Fruit fly (Drosophila melanogaster): ENCODE data around the gene RagA-B.
A peak's percentile ranks its signal among the peaks of the same experiment; 100 is the strongest.

Gene RagA-B

DNA sequence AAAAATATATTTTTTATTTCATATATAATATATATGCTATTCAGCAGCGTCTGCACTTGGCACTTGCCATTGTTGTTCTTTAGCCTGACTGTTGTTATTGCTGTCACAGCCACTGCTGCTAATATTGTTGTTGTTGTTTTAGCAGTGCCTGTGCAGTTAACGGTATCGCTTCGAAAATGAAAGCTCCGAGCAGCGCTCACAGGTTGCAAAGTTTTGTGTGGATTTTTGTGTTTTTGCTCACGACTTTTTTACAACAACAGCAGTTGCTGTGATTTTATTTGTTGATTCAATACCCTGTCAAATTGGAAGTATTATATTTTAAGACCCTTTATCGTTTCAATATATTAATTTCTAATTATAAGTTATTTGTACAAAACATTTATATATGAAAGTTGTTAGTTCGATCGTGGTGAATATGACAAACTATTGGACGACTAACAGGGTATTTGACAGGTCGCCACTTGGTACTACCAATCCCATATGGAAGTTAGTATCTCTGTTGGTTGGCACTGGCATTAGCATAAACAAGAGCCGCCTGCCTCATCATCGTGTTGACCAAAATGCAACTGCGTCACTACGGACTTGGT, 20.3 kb downstream of the RagA-B start (continued):
- TF ChIP-seq CG32772 (GFP tag; IDR thresholded peaks at IDR 0.05) (peak; percentile 32; the same call in 1 of the 2 replicates), az2 (GFP tag; optimal IDR thresholded peaks at IDR 0.05) (peak; percentile 18), tin (GFP tag; optimal IDR thresholded peaks at IDR 0.05) (no peak), Bdp1 (GFP tag; optimal IDR thresholded peaks at IDR 0.05) (no peak), ase (GFP tag; IDR thresholded peaks at IDR 0.05) (no peak), unc-4 (GFP tag; IDR thresholded peaks at IDR 0.05; ENCODE audit: partially characterized antibody) (no peak), Vsx1 (GFP tag; optimal IDR thresholded peaks at IDR 0.05) (no peak), run (tag; optimal IDR thresholded peaks at IDR 0.05) (no peak), Pdp1 (GFP tag; optimal IDR thresholded peaks at IDR 0.05) (no peak), CG13624 (GFP tag; optimal IDR thresholded peaks at IDR 0.05) (no peak), Ravus (GFP tag; IDR thresholded peaks at IDR 0.05) (no peak), trem (tag; optimal IDR thresholded peaks at IDR 0.05) (no peak), pum (GFP tag; optimal IDR thresholded peaks at IDR 0.05) (no peak), CG4424 (GFP tag; optimal IDR thresholded peaks at IDR 0.05) (no peak), slou (GFP tag; optimal IDR thresholded peaks at IDR 0.05) (no peak), CG2120 (GFP tag; optimal IDR thresholded peaks at IDR 0.05) (no peak), ro (GFP tag; IDR thresholded peaks at IDR 0.05) (no peak), CG13775 (GFP tag; optimal IDR thresholded peaks at IDR 0.05) (no peak), sug (tag; optimal IDR thresholded peaks at IDR 0.05) (no peak), pb (GFP tag; optimal IDR thresholded peaks at IDR 0.05) (no peak), sna (GFP tag; IDR thresholded peaks at IDR 0.05; ENCODE audit: partially characterized antibody) (no peak), Atf6 (GFP tag; IDR thresholded peaks at IDR 0.05) (no peak; the same call in 1 of the 2 replicates), btn (GFP tag; optimal IDR thresholded peaks at IDR 0.05) (no peak), Hmr (GFP tag; optimal IDR thresholded peaks at IDR 0.05) (no peak), Side (GFP tag; optimal IDR thresholded peaks at IDR 0.05) (no peak), CHES-1-like (GFP tag; optimal IDR thresholded peaks at IDR 0.05) (no peak), CG13123 (GFP tag; optimal IDR thresholded peaks at IDR 0.05) (no peak), CG33213 (GFP tag; optimal IDR thresholded peaks at IDR 0.05) (no peak), ci (GFP tag; IDR thresholded peaks at IDR 0.05) (peak; percentile 85), CG14667 (GFP tag; IDR thresholded peaks at IDR 0.05) (no peak), Fer2 (tag; optimal IDR thresholded peaks at IDR 0.05) (no peak), H2.0 (GFP tag; IDR thresholded peaks at IDR 0.05) (peak; percentile 40; the same call in 1 of the 2 replicates), CG10147 (GFP tag; optimal IDR thresholded peaks at IDR 0.05) (no peak), CG31365 (tag; optimal IDR thresholded peaks at IDR 0.05) (no peak), maf-S (GFP tag; optimal IDR thresholded peaks at IDR 0.05) (no peak), tap (tag; optimal IDR thresholded peaks at IDR 0.05) (peak; percentile 7), CG6175 (GFP tag; IDR thresholded peaks at IDR 0.05) (no peak), CG7745 (tag; optimal IDR thresholded peaks at IDR 0.05) (no peak), gro (GFP tag; optimal IDR thresholded peaks at IDR 0.05) (no peak), ken (GFP tag; IDR thresholded peaks at IDR 0.05) (peak; percentile 68; the same call in 2 of the 3 replicates), CG10431 (GFP tag; optimal IDR thresholded peaks at IDR 0.05) (no peak), ato (GFP tag; IDR thresholded peaks at IDR 0.05; ENCODE audit: partially characterized antibody) (no peak), CG14710 (tag; optimal IDR thresholded peaks at IDR 0.05) (no peak), CG6683 (GFP tag; optimal IDR thresholded peaks at IDR 0.05) (no peak), CG11398 (GFP tag; optimal IDR thresholded peaks at IDR 0.05) (no peak), dmrt11E (tag; optimal IDR thresholded peaks at IDR 0.05) (no peak), CG30403 (GFP tag; optimal IDR thresholded peaks at IDR 0.05) (peak; percentile 5), CG14860 (GFP tag; IDR thresholded peaks at IDR 0.05; ENCODE audit: partially characterized antibody) (no peak), Dp (GFP tag; optimal IDR thresholded peaks at IDR 0.05) (no peak), pita (GFP tag; optimal IDR thresholded peaks at IDR 0.05) (no peak), CG3726 (GFP tag; IDR thresholded peaks at IDR 0.05) (0 out of 3 replicates have a peak, but pooled peaks have one; percentile 32)
